Worm (Caenorhabditis elegans): ENCODE data around the gene C26B9.2.

DNA sequence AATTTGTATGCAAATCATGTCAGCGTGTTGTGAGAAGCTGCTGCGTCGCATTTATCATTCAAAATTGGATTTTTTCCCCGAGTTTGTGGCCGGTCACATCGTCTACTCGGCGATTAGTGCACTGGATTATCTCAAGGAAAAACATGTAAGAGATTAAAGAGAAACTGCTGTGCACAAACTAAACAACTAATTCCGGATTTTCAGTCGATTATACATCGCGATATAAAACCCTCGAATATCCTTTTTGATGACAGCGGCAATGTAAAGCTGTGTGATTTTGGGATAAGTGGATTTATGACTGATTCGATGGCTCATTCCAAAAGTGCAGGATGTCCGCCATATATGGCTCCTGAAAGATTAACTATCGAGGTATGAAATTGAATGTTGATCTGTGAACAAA, 30.6 kb downstream of the C26B9.2 start:
- TF ChIP-seq alr-1 (tag; optimal IDR thresholded peaks at IDR 0.05): no peak
- no peak for TF ChIP-seq egl-27 (tag; optimal IDR thresholded peaks at IDR 0.05)
- no peak for TF ChIP-seq sma-3 (GFP tag; optimal IDR thresholded peaks at IDR 0.05)
- no peak for TF ChIP-seq skn-1 (tag; optimal IDR thresholded peaks at IDR 0.05)
- TF ChIP-seq lin-39 (tag; optimal IDR thresholded peaks at IDR 0.05): no peak
- TF ChIP-seq nhr-12 (tag; optimal IDR thresholded peaks at IDR 0.05): no peak
- no peak for TF ChIP-seq ceh-82 (tag; optimal IDR thresholded peaks at IDR 0.05)

Data from whole organism, L2 larva.